Fruit fly (Drosophila melanogaster): ENCODE measurements around the gene Hacd1.

The Hacd1 gene

dm6 chr2L:11955839-11956238, 46.2 kb downstream of the Hacd1 start:
- no peak for TF ChIP-seq fd85E (GFP tag; optimal IDR thresholded peaks at IDR 0.05)
- no peak for TF ChIP-seq CG31627 (GFP tag; optimal IDR thresholded peaks at IDR 0.05)
- no peak for TF ChIP-seq Blimp-1 (GFP tag; optimal IDR thresholded peaks at IDR 0.05)
- TF ChIP-seq CG9139 (GFP tag; optimal IDR thresholded peaks at IDR 0.05) = no peak
- TF ChIP-seq CG10631 (GFP tag; optimal IDR thresholded peaks at IDR 0.05) = no peak
- no peak for TF ChIP-seq fd59A (GFP tag; optimal IDR thresholded peaks at IDR 0.05)

All from whole organism, prepupa.